Fruit fly (Drosophila melanogaster) whole organism, embryonic: Measurements from ENCODE around the gene RpS28a.

ENCODE experiments used
- Atf-2 ChIP-seq: fragments of 200-800 bp; sonication (Bioruptor generic); optimal IDR thresholded peaks from 2 replicates; lab custom pipeline; 2016; ENCODE audit warnings: missing biosample characterization, missing genetic modification characterization
- Blimp-1 ChIP-seq: fragments of 200-800 bp; sonication (Bioruptor generic); optimal IDR thresholded peaks from 3 replicates; lab custom pipeline; 2018; ENCODE audit warnings: missing biosample characterization, missing genetic modification characterization, mild to moderate bottlenecking, moderate library complexity, missing genetic modification reagents
- Bteb2 ChIP-seq: fragments of 200-800 bp; sonication (Bioruptor generic); optimal IDR thresholded peaks from 2 replicates; lab custom pipeline; 2016; ENCODE audit warnings: missing biosample characterization, missing genetic modification characterization
- CG10979 ChIP-seq: fragments of 200-800 bp; sonication (Bioruptor generic); optimal IDR thresholded peaks from 2 replicates; lab custom pipeline; 2018; ENCODE audit warnings: missing biosample characterization, mild to moderate bottlenecking, missing genetic modification characterization, moderate library complexity
- CG11696 ChIP-seq: fragments of 200-800 bp; sonication (Bioruptor generic); IDR thresholded peaks from 2 replicates; pipeline ENCODE4 v1.3.6; 2022; ENCODE audit warnings: missing biosample characterization, missing genetic modification characterization
- CG12071 ChIP-seq: fragments of 200-800 bp; sonication (Bioruptor generic); optimal IDR thresholded peaks from 3 replicates; lab custom pipeline; 2018; ENCODE audit warnings: missing biosample characterization, mild to moderate bottlenecking, missing genetic modification characterization
- CG12391 ChIP-seq: fragments of 200-800 bp; sonication (Bioruptor generic); optimal IDR thresholded peaks from 3 replicates; lab custom pipeline; 2018; ENCODE audit warnings: missing biosample characterization, mild to moderate bottlenecking, missing genetic modification characterization, moderate library complexity
- CG14014 ChIP-seq: fragments of 200-800 bp; sonication (Bioruptor generic); IDR thresholded peaks from 2 replicates; pipeline ENCODE4 v1.3.6; 2022; ENCODE audit warnings: missing biosample characterization, missing genetic modification characterization
- CG2120 ChIP-seq: fragments of 200-800 bp; sonication (Bioruptor generic); optimal IDR thresholded peaks from 3 replicates; lab custom pipeline; 2016; ENCODE audit warnings: missing biosample characterization, missing genetic modification characterization
- CG2202 ChIP-seq: fragments of 200-800 bp; sonication (Bioruptor generic); optimal IDR thresholded peaks from 2 replicates; lab custom pipeline; 2018; ENCODE audit warnings: missing biosample characterization, mild to moderate bottlenecking, missing genetic modification characterization
- CG31388 ChIP-seq: fragments of 200-800 bp; sonication (Bioruptor generic); optimal IDR thresholded peaks from 2 replicates; lab custom pipeline; 2016; ENCODE audit warnings: missing biosample characterization, missing genetic modification characterization
- CG4424 ChIP-seq: fragments of 200-800 bp; sonication (Bioruptor generic); optimal IDR thresholded peaks from 3 replicates; lab custom pipeline; 2016; ENCODE audit warnings: missing biosample characterization, missing genetic modification characterization
- CG8290 ChIP-seq, 3 experiments: fragments of 200-800 bp; sonication (Bioruptor generic); optimal IDR thresholded peaks; 2 replicates each; lab custom pipeline; 2016 to 2019; ENCODE audit warnings: missing biosample characterization in 3 of 3, missing genetic modification characterization in 3 of 3, mild to moderate bottlenecking in 2 of 3, moderate library complexity in 1 of 3
- CG8924 ChIP-seq: fragments of 200-800 bp; optimal IDR thresholded peaks from 3 replicates; lab custom pipeline; 2019; ENCODE audit warnings: missing biosample characterization, mild to moderate bottlenecking, missing genetic modification characterization, moderate library complexity
- CG9932 ChIP-seq: fragments of 200-800 bp; sonication (Bioruptor generic); IDR thresholded peaks from 2 replicates; pipeline ENCODE4 v1.3.6; 2022; ENCODE audit warnings: missing biosample characterization, missing genetic modification characterization
- D ChIP-seq, 2 experiments: fragments of 200-800 bp in 1 of 2; fragments of >200 bp in 1 of 2; sonication (Bioruptor generic) in 1 of 2; optimal IDR thresholded peaks; 2 replicates in 1 of 2; 3 replicates in 1 of 2; lab custom pipeline; 2017; ENCODE audit warnings: mild to moderate bottlenecking in 1 of 2, missing biosample characterization in 1 of 2, missing genetic modification characterization in 1 of 2, missing genetic modification reagents in 1 of 2
- Dip2 ChIP-seq: fragments of 200-800 bp; sonication (Bioruptor generic); IDR thresholded peaks from 2 replicates; pipeline ENCODE4 v1.3.6; 2022; ENCODE audit warnings: missing biosample characterization, missing genetic modification characterization
- E2f1 ChIP-seq: fragments of 200-800 bp; sonication (Bioruptor generic); IDR thresholded peaks from 2 replicates; pipeline ENCODE4 v1.3.6; 2022; ENCODE audit warnings: missing biosample characterization, missing genetic modification characterization
- Ets65A ChIP-seq: fragments of 200-800 bp; sonication (Bioruptor generic); peaks from one replicate; lab custom pipeline; 2016; ENCODE audit warnings: missing biosample characterization, missing genetic modification characterization
- Fer1 ChIP-seq: fragments of 200-800 bp; sonication (Bioruptor generic); optimal IDR thresholded peaks from 2 replicates; lab custom pipeline; 2017; ENCODE audit warnings: missing biosample characterization, mild to moderate bottlenecking, missing genetic modification characterization
- Gsc ChIP-seq: fragments of 200-800 bp; sonication (Bioruptor generic); IDR thresholded peaks from 2 replicates; pipeline ENCODE4 v1.3.6; 2022; ENCODE audit warnings: missing biosample characterization, missing genetic modification characterization
- HHEX ChIP-seq: fragments of 200-800 bp; sonication (Bioruptor generic); optimal IDR thresholded peaks from 3 replicates; lab custom pipeline; 2017; ENCODE audit warnings: missing biosample characterization, mild to moderate bottlenecking, missing genetic modification characterization, missing genetic modification reagents
- Hand ChIP-seq: fragments of 200-800 bp; sonication (Bioruptor generic); optimal IDR thresholded peaks from 2 replicates; lab custom pipeline; 2017; ENCODE audit warnings: mild to moderate bottlenecking, missing biosample characterization, missing genetic modification reagents, missing genetic modification characterization
- Hsf ChIP-seq: fragments of 200-800 bp; sonication (Bioruptor generic); optimal IDR thresholded peaks from 3 replicates; lab custom pipeline; 2016; ENCODE audit warnings: missing biosample characterization, missing genetic modification characterization
- Med ChIP-seq: fragments of 200-800 bp; sonication (Bioruptor generic); peaks from one replicate; lab custom pipeline; 2016; ENCODE audit warnings: missing biosample characterization, missing genetic modification characterization, mild to moderate bottlenecking, inconsistent platforms, moderate library complexity
- Nf-YA ChIP-seq: fragments of 200-800 bp; sonication (Bioruptor generic); IDR thresholded peaks from 2 replicates; pipeline ENCODE4 v1.3.6; 2022; ENCODE audit warnings: missing biosample characterization, missing genetic modification characterization
- Pdp1 ChIP-seq, 2 experiments: fragments of 200-800 bp; sonication (Bioruptor generic); optimal IDR thresholded peaks; 3 replicates each; lab custom pipeline; 2016; ENCODE audit warnings: missing biosample characterization in 2 of 2, missing genetic modification characterization in 2 of 2, mild to moderate bottlenecking in 1 of 2, moderate library complexity in 1 of 2
- Ptx1 ChIP-seq: fragments of 200-800 bp; sonication (Bioruptor generic); IDR thresholded peaks from 2 replicates; pipeline ENCODE4 v1.3.6; 2022; ENCODE audit warnings: missing biosample characterization, missing genetic modification characterization
- Sox102F ChIP-seq: fragments of 200-800 bp; sonication (Bioruptor generic); optimal IDR thresholded peaks from 2 replicates; lab custom pipeline; 2018; ENCODE audit warnings: missing biosample characterization, mild to moderate bottlenecking, missing genetic modification characterization, moderate library complexity
- Taf1 ChIP-seq: fragments of 200-800 bp; sonication (Bioruptor generic); IDR thresholded peaks from 2 replicates; pipeline ENCODE4 v1.3.6; 2022; ENCODE audit warnings: missing biosample characterization, missing genetic modification characterization
- Xbp1 ChIP-seq: fragments of 200-800 bp; sonication (Bioruptor generic); optimal IDR thresholded peaks from 3 replicates; lab custom pipeline; 2016; ENCODE audit warnings: missing biosample characterization, mild to moderate bottlenecking, missing genetic modification characterization
- Xrp1 ChIP-seq: fragments of 200-800 bp; sonication (Bioruptor generic); IDR thresholded peaks from 2 replicates; pipeline ENCODE4 v1.3.6; 2022; ENCODE audit warnings: missing biosample characterization, missing genetic modification characterization
- ara ChIP-seq: fragments of 200-800 bp; sonication (Bioruptor generic); IDR thresholded peaks from 2 replicates; pipeline ENCODE4 v1.3.6; 2022; ENCODE audit warnings: missing biosample characterization, missing genetic modification characterization
- bcd ChIP-seq: fragments of 200-800 bp; sonication (Bioruptor generic); optimal IDR thresholded peaks from 2 replicates; lab custom pipeline; 2017; ENCODE audit warnings: missing biosample characterization, mild to moderate bottlenecking, missing genetic modification characterization
- danr ChIP-seq: fragments of 200-800 bp; sonication (Bioruptor generic); IDR thresholded peaks from 2 replicates; pipeline ENCODE4 v1.3.6; 2022; ENCODE audit warnings: missing biosample characterization, missing genetic modification characterization
- exex ChIP-seq: fragments of 200-800 bp; sonication (Bioruptor generic); optimal IDR thresholded peaks from 4 replicates; lab custom pipeline; 2018; ENCODE audit warnings: missing biosample characterization, mild to moderate bottlenecking, missing genetic modification characterization, moderate library complexity
- gce ChIP-seq: fragments of 200-800 bp; sonication (Bioruptor generic); IDR thresholded peaks from 3 replicates; pipeline ENCODE4 v1.3.6; 2022; ENCODE audit warnings: missing biosample characterization, missing genetic modification characterization
- gem ChIP-seq: fragments of 200-800 bp; sonication (Bioruptor generic); optimal IDR thresholded peaks from 2 replicates; lab custom pipeline; 2019; ENCODE audit warnings: missing biosample characterization, mild to moderate bottlenecking, missing genetic modification characterization, moderate library complexity
- grau ChIP-seq: fragments of 200-800 bp; optimal IDR thresholded peaks from 3 replicates; lab custom pipeline; 2019; ENCODE audit warnings: missing biosample characterization, mild to moderate bottlenecking, missing genetic modification characterization, moderate library complexity
- h ChIP-seq: fragments of >200 bp; optimal IDR thresholded peaks from 2 replicates; lab custom pipeline; 2017
- hb ChIP-seq: fragments of 200-800 bp; sonication (Bioruptor generic); IDR thresholded peaks from 3 replicates; pipeline ENCODE4 v1.3.6; 2022; ENCODE audit warnings: missing biosample characterization, missing genetic modification characterization; ENCODE audit not compliant: partially characterized antibody
- lola ChIP-seq, 3 experiments: fragments of >200 bp in 2 of 3; fragments of 200-800 bp in 1 of 3; sonication (Bioruptor generic) in 1 of 3; optimal IDR thresholded peaks; 2 replicates each; lab custom pipeline; 2017 to 2019; ENCODE audit warnings: missing biosample characterization in 3 of 3, missing genetic modification characterization in 3 of 3, mild to moderate bottlenecking in 1 of 3, moderate library complexity in 1 of 3
- pzg ChIP-seq: fragments of 200-800 bp; sonication (Bioruptor generic); optimal IDR thresholded peaks from 3 replicates; lab custom pipeline; 2018; ENCODE audit warnings: missing biosample characterization, mild to moderate bottlenecking, missing genetic modification characterization, moderate library complexity
- ranshi ChIP-seq: fragments of 200-800 bp; sonication (Bioruptor generic); IDR thresholded peaks from 2 replicates; pipeline ENCODE4 v1.3.6; 2022; ENCODE audit warnings: missing biosample characterization, missing genetic modification characterization
- row ChIP-seq: fragments of 200-800 bp; sonication (Bioruptor generic); IDR thresholded peaks from 3 replicates; pipeline ENCODE4 v1.3.6; 2022; ENCODE audit warnings: missing biosample characterization, missing genetic modification characterization
- scrt ChIP-seq: fragments of 200-800 bp; sonication (Bioruptor generic); optimal IDR thresholded peaks from 2 replicates; lab custom pipeline; 2018; ENCODE audit warnings: missing biosample characterization, mild to moderate bottlenecking, missing genetic modification characterization, moderate library complexity
- sens ChIP-seq: fragments of 200-800 bp; sonication (Bioruptor generic); peaks from one replicate; lab custom pipeline; 2016; ENCODE audit warnings: missing biosample characterization, missing genetic modification characterization
- slp2 ChIP-seq: fragments of 200-800 bp; sonication (Bioruptor generic); optimal IDR thresholded peaks from 2 replicates; lab custom pipeline; 2016; ENCODE audit warnings: missing biosample characterization, missing genetic modification characterization
- tx ChIP-seq: fragments of 200-800 bp; sonication (Bioruptor generic); optimal IDR thresholded peaks from 2 replicates; lab custom pipeline; 2016; ENCODE audit warnings: missing biosample characterization, missing genetic modification characterization
- zfh1 ChIP-seq: fragments of 200-800 bp; sonication (Bioruptor generic); IDR thresholded peaks from 3 replicates; pipeline ENCODE4 v1.3.6; 2022; ENCODE audit warnings: missing biosample characterization, missing genetic modification characterization

Gene RpS28a

dm6 chr3R:29978595-29978994, 43.9 kb downstream of the RpS28a start (continued):
- TF ChIP-seq Hsf (GFP tag; lab: Kevin White, UChicago) (peak; percentile 4), Med (GFP tag; lab: Kevin White, UChicago) (peak; percentile 85), CG31388 (GFP tag; lab: Kevin White, UChicago) (no peak), Xrp1 (GFP tag; lab: Robert Waterston, UW) (no peak), CG14014 (no peak), Gsc (no peak), Dip2 (GFP tag; lab: Robert Waterston, UW) (no peak), CG12071 (GFP tag; lab: Kevin White, UChicago) (peak; percentile 52), CG4424 (GFP tag; lab: Kevin White, UChicago) (no peak), hb (no peak), CG8290 (GFP tag; optimal IDR thresholded peaks at IDR 0.05; lab: Kevin White, UChicago) (no peak), CG8290 (tag; optimal IDR thresholded peaks at IDR 0.05; lab: Kevin White, UChicago) (peak in 1 of 2 experiments; percentile 62), ranshi (GFP tag; lab: Robert Waterston, UW) (peak; percentile 25; the same call in 1 of the 2 replicates), HHEX (GFP tag; lab: Kevin White, UChicago) (peak; percentile 41), exex (tag; lab: Kevin White, UChicago) (no peak), Bteb2 (no peak), CG10979 (no peak), CG2120 (GFP tag; lab: Kevin White, UChicago) (peak; percentile 51), CG8924 (peak; percentile 33), grau (tag; lab: Kevin White, UChicago) (peak; percentile 45), Hand (peak; percentile 43), Atf-2 (GFP tag; lab: Kevin White, UChicago) (no peak), Ets65A (GFP tag; lab: Kevin White, UChicago) (no peak), bcd (GFP tag; lab: Kevin White, UChicago) (peak; percentile 29), Xbp1 (peak; percentile 6), row (GFP tag; lab: Robert Waterston, UW) (peak; percentile 56; the same call in 2 of the 3 replicates), ara (peak; percentile 22; the same call in 1 of the 2 replicates), lola (GFP tag; optimal IDR thresholded peaks at IDR 0.05; lab: Kevin White, UChicago) (no peak), Pdp1 (GFP tag; optimal IDR thresholded peaks at IDR 0.05; lab: Kevin White, UChicago) (no peak), CG12391 (tag; lab: Kevin White, UChicago) (peak; percentile 17), tx (GFP tag; lab: Kevin White, UChicago) (no peak), CG11696 (GFP tag; lab: Robert Waterston, UW) (no peak), Blimp-1 (peak; percentile 22), CG9932 (0 out of 2 replicates have a peak, but pooled peaks have one; percentile 27), gem (tag; lab: Kevin White, UChicago) (peak; percentile 46), h (lab: Kevin White, UChicago) (no peak), slp2 (no peak), scrt (GFP tag; lab: Kevin White, UChicago) (peak; percentile 32), Taf1 (GFP tag; lab: Robert Waterston, UW) (no peak; the same call in 1 of the 2 replicates), danr (GFP tag; lab: Robert Waterston, UW) (0 out of 2 replicates have a peak, but pooled peaks have one; percentile 27), Ptx1 (GFP tag; lab: Robert Waterston, UW) (peak; percentile 56; the same call in 1 of the 2 replicates), Nf-YA (GFP tag; lab: Robert Waterston, UW) (0 out of 2 replicates have a peak, but pooled peaks have one; percentile 36), sens (GFP tag; lab: Kevin White, UChicago) (peak; percentile 54), zfh1 (GFP tag; lab: Robert Waterston, UW) (no peak), D (optimal IDR thresholded peaks at IDR 0.05; lab: Kevin White, UChicago) (no peak), D (GFP tag; optimal IDR thresholded peaks at IDR 0.05; lab: Kevin White, UChicago) (no peak), pzg (GFP tag; lab: Kevin White, UChicago) (no peak), Fer1 (peak; percentile 69), CG2202 (tag; lab: Kevin White, UChicago) (no peak), Sox102F (peak; percentile 47), gce (peak; percentile 45; the same call in 1 of the 3 replicates), E2f1 (peak; percentile 48; the same call in 1 of the 2 replicates)
